Worm (Caenorhabditis elegans) whole organism, L1 larva: ENCODE measurements around the gene cls-1.

Experiments
- C04F5.9 ChIP-seq: sonication (generic microtip); optimal IDR thresholded peaks from 2 replicates; lab custom pipeline; 2016; ENCODE audit warnings: missing genetic modification characterization, missing compliant biosample characterization
- C34B4.2 ChIP-seq: sonication (generic microtip); optimal IDR thresholded peaks from 2 replicates; lab custom pipeline; 2017; ENCODE audit warnings: mild to moderate bottlenecking, missing genetic modification characterization, missing compliant biosample characterization
- aha-1 ChIP-seq: fragments of 150-350 bp; optimal IDR thresholded peaks from 2 replicates; lab custom pipeline; 2014; ENCODE audit warnings: missing biosample characterization, missing genetic modification characterization
- alr-1 ChIP-seq: fragments of 200-800 bp; sonication (Bioruptor generic); optimal IDR thresholded peaks from 2 replicates; lab custom pipeline; 2018; ENCODE audit warnings: borderline replicate concordance, mild to moderate bottlenecking, missing genetic modification characterization, missing compliant biosample characterization
- aly-2 ChIP-seq: fragments of 150-350 bp; optimal IDR thresholded peaks from 2 replicates; lab custom pipeline; 2014; ENCODE audit warnings: missing biosample characterization, missing genetic modification characterization
- ceh-63 ChIP-seq: fragments of 200-800 bp; sonication (Bioruptor generic); optimal IDR thresholded peaks from 2 replicates; lab custom pipeline; 2018; ENCODE audit warnings: mild to moderate bottlenecking, missing genetic modification characterization, missing compliant biosample characterization
- ceh-8 ChIP-seq: fragments of 200-800 bp; sonication (Bioruptor generic); optimal IDR thresholded peaks from 2 replicates; lab custom pipeline; 2018; ENCODE audit warnings: mild to moderate bottlenecking, missing genetic modification characterization, moderate library complexity, missing compliant biosample characterization
- ceh-82 ChIP-seq, 3 experiments: fragments of 150-350 bp in 1 of 3; sonication (generic microtip) in 2 of 3; optimal IDR thresholded peaks; 2 replicates each; lab custom pipeline; 2014 to 2017; ENCODE audit warnings: missing biosample characterization in 3 of 3, missing genetic modification characterization in 3 of 3
- ceh-90 ChIP-seq: sonication (generic microtip); optimal IDR thresholded peaks from 2 replicates; lab custom pipeline; 2016; ENCODE audit warnings: missing genetic modification characterization, missing compliant biosample characterization
- ces-1 ChIP-seq: fragments of 150-350 bp; optimal IDR thresholded peaks from 2 replicates; lab custom pipeline; 2014; ENCODE audit warnings: missing biosample characterization, missing genetic modification reagents, missing genetic modification characterization
- dpl-1 ChIP-seq, 3 experiments: fragments of 150-350 bp in 2 of 3; sonication (generic microtip) in 1 of 3; optimal IDR thresholded peaks; 2 replicates each; lab custom pipeline; 2014 to 2017; ENCODE audit warnings: missing biosample characterization in 3 of 3, missing genetic modification characterization in 3 of 3, missing genetic modification reagents in 3 of 3
- efl-1 ChIP-seq, 4 experiments: fragments of 150-350 bp; optimal IDR thresholded peaks in 3 of 4; peaks in 1 of 4; 1 replicate in 1 of 4; 2 replicates in 3 of 4; lab custom pipeline; 2014; ENCODE audit warnings: missing biosample characterization in 2 of 4, missing genetic modification characterization in 2 of 4, missing genetic modification reagents in 2 of 4
- egl-13 ChIP-seq: sonication (generic microtip); optimal IDR thresholded peaks from 2 replicates; lab custom pipeline; 2016; ENCODE audit warnings: missing genotype, missing genetic modification reagents, missing genetic modification characterization, missing compliant biosample characterization
- elt-2 ChIP-seq: sonication (generic microtip); optimal IDR thresholded peaks from 2 replicates; lab custom pipeline; 2016; ENCODE audit warnings: missing genetic modification characterization, mild to moderate bottlenecking, inconsistent platforms, missing compliant biosample characterization, missing genetic modification reagents
- elt-3 ChIP-seq, 6 experiments: fragments of 150-350 bp in 1 of 6; sonication (generic microtip); optimal IDR thresholded peaks; 2 replicates each; lab custom pipeline; 2017 to 2018; ENCODE audit warnings: missing biosample characterization in 6 of 6, missing genetic modification characterization in 6 of 6, inconsistent platforms in 1 of 6
- ets-5 ChIP-seq: fragments of 200-800 bp; sonication (Bioruptor generic); IDR thresholded peaks from 2 replicates; pipeline ENCODE4 v1.3.6; 2022; ENCODE audit warnings: missing genetic modification characterization, missing compliant biosample characterization
- fkh-10 ChIP-seq: sonication (generic microtip); optimal IDR thresholded peaks from 2 replicates; lab custom pipeline; 2017; ENCODE audit warnings: missing biosample characterization, missing genetic modification reagents, missing genetic modification characterization
- fkh-4 ChIP-seq: sonication (generic microtip); optimal IDR thresholded peaks from 2 replicates; lab custom pipeline; 2016; ENCODE audit warnings: missing compliant biosample characterization, missing genetic modification characterization, borderline replicate concordance
- hlh-4 ChIP-seq: sonication (generic microtip); optimal IDR thresholded peaks from 2 replicates; lab custom pipeline; 2016; ENCODE audit warnings: mild to moderate bottlenecking, missing genetic modification characterization, missing compliant biosample characterization
- hpl-2 ChIP-seq: fragments of 150-350 bp; optimal IDR thresholded peaks from 2 replicates; lab custom pipeline; 2014; ENCODE audit warnings: missing biosample characterization, missing genetic modification reagents, missing genetic modification characterization
- irx-1 ChIP-seq: sonication (generic microtip); optimal IDR thresholded peaks from 2 replicates; lab custom pipeline; 2016; ENCODE audit warnings: missing genetic modification characterization, missing compliant biosample characterization
- jun-1 ChIP-seq: fragments of 150-350 bp; optimal IDR thresholded peaks from 2 replicates; lab custom pipeline; 2014; ENCODE audit warnings: missing biosample characterization, missing genetic modification reagents, missing genetic modification characterization
- lin-13 ChIP-seq: fragments of 150-350 bp; optimal IDR thresholded peaks from 2 replicates; lab custom pipeline; 2014; ENCODE audit warnings: missing biosample characterization, missing genetic modification reagents, missing genetic modification characterization
- lin-14 ChIP-seq: fragments of 200-800 bp; sonication (Bioruptor generic); optimal IDR thresholded peaks from 2 replicates; lab custom pipeline; 2018; ENCODE audit warnings: mild to moderate bottlenecking, missing genetic modification characterization, moderate library complexity, missing compliant biosample characterization
- lin-39 ChIP-seq: fragments of 150-350 bp; optimal IDR thresholded peaks from 2 replicates; lab custom pipeline; 2014; ENCODE audit warnings: missing biosample characterization, missing genetic modification reagents, missing genetic modification characterization
- lsy-2 ChIP-seq, 2 experiments: fragments of 150-350 bp; optimal IDR thresholded peaks; 2 replicates each; lab custom pipeline; 2014; ENCODE audit warnings: missing biosample characterization in 2 of 2, missing genetic modification characterization in 2 of 2
- mdl-1 ChIP-seq, 2 experiments: fragments of 150-350 bp; optimal IDR thresholded peaks; 2 replicates each; lab custom pipeline; 2014 to 2017; ENCODE audit warnings: missing biosample characterization in 2 of 2, missing genetic modification characterization in 2 of 2, inconsistent platforms in 1 of 2
- mef-2 ChIP-seq: fragments of 150-350 bp; optimal IDR thresholded peaks from 2 replicates; lab custom pipeline; 2014; ENCODE audit warnings: missing biosample characterization, missing genetic modification characterization
- mep-1 ChIP-seq: fragments of 150-350 bp; optimal IDR thresholded peaks from 2 replicates; lab custom pipeline; 2014; ENCODE audit warnings: missing biosample characterization, missing genetic modification characterization
- nhr-12 ChIP-seq: sonication (generic microtip); optimal IDR thresholded peaks from 2 replicates; lab custom pipeline; 2017; ENCODE audit warnings: missing biosample characterization, missing genetic modification characterization
- nhr-19 ChIP-seq: fragments of 200-800 bp; sonication (Bioruptor generic); conservative IDR thresholded peaks from 2 replicates; pipeline ENCODE4 v1.3.6; 2022; ENCODE audit warnings: missing genetic modification characterization, missing compliant biosample characterization
- nhr-20 ChIP-seq: sonication (generic microtip); optimal IDR thresholded peaks from 2 replicates; lab custom pipeline; 2016; ENCODE audit warnings: mild to moderate bottlenecking, missing genetic modification characterization, missing compliant biosample characterization
- nhr-28 ChIP-seq: fragments of 150-350 bp; optimal IDR thresholded peaks from 2 replicates; lab custom pipeline; 2014; ENCODE audit warnings: missing biosample characterization, missing genetic modification characterization
- nhr-71 ChIP-seq: sonication (generic microtip); optimal IDR thresholded peaks from 2 replicates; lab custom pipeline; 2016; ENCODE audit warnings: mild to moderate bottlenecking, missing genetic modification characterization, moderate library complexity, missing compliant biosample characterization
- nhr-76 ChIP-seq: sonication (generic microtip); optimal IDR thresholded peaks from 2 replicates; lab custom pipeline; 2017; ENCODE audit warnings: missing biosample characterization, missing genetic modification characterization
- nhr-77 ChIP-seq: fragments of 150-350 bp; optimal IDR thresholded peaks from 2 replicates; lab custom pipeline; 2014; ENCODE audit warnings: missing biosample characterization, missing genetic modification characterization
- nhr-85 ChIP-seq: sonication (generic microtip); peaks from one replicate; lab custom pipeline; 2016; ENCODE audit warnings: missing genetic modification characterization, inconsistent platforms, missing compliant biosample characterization
- pag-3 ChIP-seq: sonication (generic microtip); optimal IDR thresholded peaks from 2 replicates; lab custom pipeline; 2017; ENCODE audit warnings: missing genetic modification characterization, mild to moderate bottlenecking, missing compliant biosample characterization, antibody characterized with exemption, borderline replicate concordance; ENCODE audit not compliant: insufficient read depth
- pqm-1 ChIP-seq: sonication (generic microtip); optimal IDR thresholded peaks from 3 replicates; lab custom pipeline; 2017; ENCODE audit warnings: missing biosample characterization, missing genetic modification characterization
- skn-1 ChIP-seq: fragments of 150-350 bp; optimal IDR thresholded peaks from 2 replicates; lab custom pipeline; 2014; ENCODE audit warnings: missing biosample characterization, missing genetic modification characterization
- snpc-4 ChIP-seq: fragments of 150-350 bp; optimal IDR thresholded peaks from 2 replicates; lab custom pipeline; 2014; ENCODE audit warnings: missing biosample characterization, missing genetic modification characterization
- snu-23 ChIP-seq: sonication (generic microtip); optimal IDR thresholded peaks from 2 replicates; lab custom pipeline; 2016; ENCODE audit warnings: missing genetic modification characterization, missing compliant biosample characterization
- sup-37 ChIP-seq: fragments of 200-800 bp; sonication (Bioruptor generic); optimal IDR thresholded peaks from 2 replicates; lab custom pipeline; 2018; ENCODE audit warnings: mild to moderate bottlenecking, missing genetic modification characterization, missing compliant biosample characterization
- swsn-7 ChIP-seq: sonication (generic microtip); optimal IDR thresholded peaks from 2 replicates; lab custom pipeline; 2016; ENCODE audit warnings: missing genetic modification characterization, missing compliant biosample characterization
- tlp-1 ChIP-seq: fragments of 150-350 bp; optimal IDR thresholded peaks from 2 replicates; lab custom pipeline; 2014; ENCODE audit warnings: missing biosample characterization, missing genetic modification characterization
- unc-130 ChIP-seq: fragments of 150-350 bp; optimal IDR thresholded peaks from 2 replicates; lab custom pipeline; 2017; ENCODE audit warnings: missing biosample characterization, missing genetic modification characterization, inconsistent platforms
- unc-62 ChIP-seq: fragments of 150-350 bp; optimal IDR thresholded peaks from 2 replicates; lab custom pipeline; 2014; ENCODE audit warnings: missing biosample characterization, missing genetic modification reagents, missing genetic modification characterization
- unc-86 ChIP-seq: sonication (generic microtip); optimal IDR thresholded peaks from 2 replicates; lab custom pipeline; 2016; ENCODE audit warnings: missing genetic modification characterization, missing compliant biosample characterization
- unc-98 ChIP-seq: fragments of 200-800 bp; sonication (Bioruptor generic); IDR thresholded peaks from 2 replicates; pipeline ENCODE4 v1.3.6; 2022; ENCODE audit warnings: missing genetic modification characterization, missing compliant biosample characterization
- vab-15 ChIP-seq: sonication (generic microtip); optimal IDR thresholded peaks from 2 replicates; lab custom pipeline; 2017; ENCODE audit warnings: missing genotype, mild to moderate bottlenecking, missing genetic modification characterization, missing compliant biosample characterization
- xbp-1 ChIP-seq: sonication (generic microtip); optimal IDR thresholded peaks from 2 replicates; lab custom pipeline; 2016; ENCODE audit warnings: missing genetic modification characterization, missing compliant biosample characterization
- zag-1 ChIP-seq: fragments of 150-350 bp; optimal IDR thresholded peaks from 2 replicates; lab custom pipeline; 2014; ENCODE audit warnings: missing biosample characterization, missing genetic modification characterization
- ztf-11 ChIP-seq, 2 experiments: sonication (generic microtip); optimal IDR thresholded peaks; 2 replicates each; lab custom pipeline; 2016 to 2017; ENCODE audit warnings: missing genetic modification characterization in 2 of 2, missing biosample characterization in 1 of 2, missing compliant biosample characterization in 1 of 2
- ztf-4 ChIP-seq: fragments of 150-350 bp; optimal IDR thresholded peaks from 2 replicates; lab custom pipeline; 2014; ENCODE audit warnings: missing biosample characterization, missing genetic modification characterization

Gene cls-1

ce11 chrIII:7534648-7535047, 26.7 kb downstream of the cls-1 start (continued):
- TF ChIP-seq ets-5 (GFP tag; lab: Robert Waterston, UW) (no peak), nhr-77 (tag; lab: Kevin White, UChicago) (no peak), nhr-20 (peak; percentile 44), mep-1 (tag; lab: Kevin White, UChicago) (peak; percentile 45), unc-130 (tag; lab: Kevin White, UChicago) (no peak), aha-1 (tag; lab: Kevin White, UChicago) (no peak), sup-37 (GFP tag; lab: Kevin White, UChicago) (no peak), snu-23 (peak; percentile 44), elt-3 (tag; optimal IDR thresholded peaks at IDR 0.05; lab: Kevin White, UChicago) (no peak), egl-13 (tag; lab: Kevin White, UChicago) (no peak), ceh-63 (no peak), xbp-1 (tag; lab: Kevin White, UChicago) (peak; percentile 34), nhr-76 (tag; lab: Kevin White, UChicago) (no peak), ces-1 (GFP tag; lab: Kevin White, UChicago) (no peak), unc-86 (tag; lab: Kevin White, UChicago) (no peak), ztf-11 (tag; optimal IDR thresholded peaks at IDR 0.05; lab: Kevin White, UChicago) (peak in 1 of 2 experiments; percentile 62), ceh-82 (tag; optimal IDR thresholded peaks at IDR 0.05; lab: Kevin White, UChicago) (no peak), pqm-1 (tag; lab: Kevin White, UChicago) (no peak), swsn-7 (tag; lab: Kevin White, UChicago) (peak; percentile 31), nhr-71 (tag; lab: Kevin White, UChicago) (peak; percentile 76), lin-13 (no peak), nhr-12 (tag; lab: Kevin White, UChicago) (no peak), skn-1 (tag; lab: Kevin White, UChicago) (no peak), nhr-85 (peak; percentile 89), unc-62 (GFP tag; lab: Kevin White, UChicago) (no peak), nhr-28 (no peak), mdl-1 (tag; optimal IDR thresholded peaks at IDR 0.05; lab: Kevin White, UChicago) (no peak), lsy-2 (tag; optimal IDR thresholded peaks at IDR 0.05; lab: Kevin White, UChicago) (peak; percentile 65 to 81), dpl-1 (GFP tag; optimal IDR thresholded peaks at IDR 0.05; lab: Kevin White, UChicago) (no peak), lin-39 (tag; lab: Kevin White, UChicago) (no peak), hpl-2 (no peak), C04F5.9 (tag; lab: Kevin White, UChicago) (no peak), efl-1 (optimal IDR thresholded peaks at IDR 0.05; lab: Kevin White, UChicago) (no peak), efl-1 (GFP tag; optimal IDR thresholded peaks at IDR 0.05 in 1 of 2; lab: Kevin White, UChicago) (no peak), C34B4.2 (no peak), elt-2 (tag; lab: Kevin White, UChicago) (no peak), zag-1 (no peak), alr-1 (tag; lab: Kevin White, UChicago) (no peak), lin-14 (GFP tag; lab: Kevin White, UChicago) (peak; percentile 85), vab-15 (tag; lab: Kevin White, UChicago) (no peak), jun-1 (tag; lab: Kevin White, UChicago) (no peak), tlp-1 (tag; lab: Kevin White, UChicago) (no peak), aly-2 (no peak), snpc-4 (tag; lab: Kevin White, UChicago) (no peak), hlh-4 (tag; lab: Kevin White, UChicago) (no peak), pag-3 (tag; lab: Kevin White, UChicago) (no peak), mef-2 (tag; lab: Kevin White, UChicago) (no peak), fkh-4 (tag; lab: Kevin White, UChicago) (no peak), ztf-4 (tag; lab: Kevin White, UChicago) (no peak), fkh-10 (no peak), nhr-19 (peak; percentile 51), irx-1 (tag; lab: Kevin White, UChicago) (no peak), ceh-90 (tag; lab: Kevin White, UChicago) (no peak), unc-98 (GFP tag; lab: Robert Waterston, UW) (no peak), ceh-8 (no peak)
